Fruit fly (Drosophila melanogaster) ovary, adult (tissue): ENCODE measurements around the gene CG10650.

Experiments
- CG17801 ChIP-seq: fragments of 200-800 bp; optimal IDR thresholded peaks from 2 replicates; lab custom pipeline; 2019; ENCODE audit warnings: missing biosample characterization, mild to moderate bottlenecking, missing genetic modification characterization, moderate library complexity; ENCODE audit not compliant: partially characterized antibody

The CG10650 gene

dm6 chr2L:19002959-19003371 lies 7.2 kb upstream of the CG10650 start, which contains the start of gene CG31793:
CG31793 (plus strand) TSS chr2L:19003367.
- peak; percentile 73 for TF ChIP-seq CG17801 (GFP tag; lab: Kevin White, UChicago)

- no peak for TF ChIP-seq CG17801 (GFP tag; lab: Kevin White, UChicago)
Observed at dm6 chr2L:19002468-19002867, 6.7 kb upstream of the CG10650 start.

dm6 chr2L:18997148-18997547 lies 1.4 kb upstream of the CG10650 start, which contains the start of gene CG31792:
CG31792 (plus strand) TSS chr2L:18997448.
- no peak for TF ChIP-seq CG17801 (GFP tag; lab: Kevin White, UChicago)

- no peak for TF ChIP-seq CG17801 (GFP tag; lab: Kevin White, UChicago)
Observed at dm6 chr2L:18992196-18992595, 3.5 kb downstream of the CG10650 start, which contains the start of gene CG46465. CG46465 (plus strand) TSS chr2L:18992496.

- no peak for TF ChIP-seq CG17801 (GFP tag; lab: Kevin White, UChicago)
Observed at dm6 chr2L:18990720-18991119, 5.0 kb downstream of the CG10650 start, which contains the start of gene CG15169. CG15169 (plus strand) TSS chr2L:18991020.

dm6 chr2L:18990133-18990532 lies 5.6 kb downstream of the CG10650 start, which contains the start of gene CG15170:
CG15170 (minus strand) TSS chr2L:18990233.
- no peak for TF ChIP-seq CG17801 (GFP tag; lab: Kevin White, UChicago)

dm6 chr2L:18987078-18987895 lies 8.4 kb downstream of the CG10650 start, which contains the start of the genes Swip-1 and EMC5:
Swip-1 (minus strand) TSS chr2L:18987280.
EMC5 (plus strand) TSS chr2L:18987707.
- TF ChIP-seq CG17801 (GFP tag; lab: Kevin White, UChicago) = peak; percentile 43

- TF ChIP-seq CG17801 (GFP tag; lab: Kevin White, UChicago) = no peak
Observed at dm6 chr2L:18986125-18986498, 9.6 kb downstream of the CG10650 start.

- TF ChIP-seq CG17801 (GFP tag; lab: Kevin White, UChicago) = no peak
Observed at dm6 chr2L:18985201-18986124, 10.3 kb downstream of the CG10650 start.

dm6 chr2L:18984158-18984557 lies 11.6 kb downstream of the CG10650 start:
- no peak for TF ChIP-seq CG17801 (GFP tag; lab: Kevin White, UChicago)

- no peak for TF ChIP-seq CG17801 (GFP tag; lab: Kevin White, UChicago)
Observed at dm6 chr2L:18982826-18983758, 12.6 kb downstream of the CG10650 start.

dm6 chr2L:18981947-18982579 lies 13.7 kb downstream of the CG10650 start:
- TF ChIP-seq CG17801 (GFP tag; lab: Kevin White, UChicago) = peak; percentile 19

dm6 chr2L:18981484-18981883 lies 14.2 kb downstream of the CG10650 start:
- TF ChIP-seq CG17801 (GFP tag; lab: Kevin White, UChicago) = no peak
